Worm (Caenorhabditis elegans): ENCODE measurements around the gene C14A6.6.

- TF ChIP-seq F13C5.2 (tag; optimal IDR thresholded peaks at IDR 0.05), result no peak
- no peak for TF ChIP-seq aly-1 (tag; optimal IDR thresholded peaks at IDR 0.05)
- no peak for TF ChIP-seq ama-1 (optimal IDR thresholded peaks at IDR 0.05)
- TF ChIP-seq hnd-1 (tag; optimal IDR thresholded peaks at IDR 0.05), result no peak
- TF ChIP-seq hmbx-1 (tag; optimal IDR thresholded peaks at IDR 0.05), result no peak
- TF ChIP-seq hmg-4 (GFP tag; optimal IDR thresholded peaks at IDR 0.05), result no peak
- no peak for TF ChIP-seq pes-1 (GFP tag; IDR thresholded peaks at IDR 0.05)
- no peak for TF ChIP-seq ceh-36 (tag; optimal IDR thresholded peaks at IDR 0.05)
- no peak for TF ChIP-seq tbx-11 (GFP tag; IDR thresholded peaks at IDR 0.05)
- TF ChIP-seq scrt-1 (GFP tag; IDR thresholded peaks at IDR 0.05), result no peak
- no peak for TF ChIP-seq flt-1 (GFP tag; IDR thresholded peaks at IDR 0.05)
- TF ChIP-seq ets-7 (tag; optimal IDR thresholded peaks at IDR 0.05), result no peak
- no peak for TF ChIP-seq B0310.2 (tag; optimal IDR thresholded peaks at IDR 0.05)
Observed at ce11 chrV:18184910-18185309, 17.8 kb upstream of the C14A6.6 start, which contains the start of gene C31G12.3.

Measured in whole organism, early embryonic.